Worm (Caenorhabditis elegans) whole organism, L3 larva: Measurements from ENCODE around the gene fipr-8.

Experiments used
- R02D3.7 ChIP-seq: fragments of 150-350 bp; optimal IDR thresholded peaks from 2 replicates; lab custom pipeline; 2014; ENCODE audit warnings: missing biosample characterization, missing genetic modification characterization
- ZK546.5 ChIP-seq: sonication (generic microtip); optimal IDR thresholded peaks from 2 replicates; lab custom pipeline; 2017; ENCODE audit warnings: missing biosample characterization, missing genetic modification characterization
- aly-2 ChIP-seq: fragments of 150-350 bp; optimal IDR thresholded peaks from 2 replicates; lab custom pipeline; 2014; ENCODE audit warnings: missing biosample characterization, missing genetic modification characterization
- ama-1 ChIP-seq: fragments of 150-350 bp; optimal IDR thresholded peaks from 2 replicates; lab custom pipeline; 2018
- ceh-16 ChIP-seq: sonication (generic microtip); optimal IDR thresholded peaks from 2 replicates; lab custom pipeline; 2017; ENCODE audit warnings: missing biosample characterization, missing genetic modification characterization
- ceh-28 ChIP-seq: fragments of 150-350 bp; optimal IDR thresholded peaks from 2 replicates; lab custom pipeline; 2014; ENCODE audit warnings: missing biosample characterization, missing genetic modification reagents, missing genetic modification characterization
- ceh-82 ChIP-seq: fragments of 150-350 bp; optimal IDR thresholded peaks from 2 replicates; lab custom pipeline; 2014; ENCODE audit warnings: missing biosample characterization, missing genetic modification characterization
- daf-12 ChIP-seq: fragments of 150-350 bp; optimal IDR thresholded peaks from 2 replicates; lab custom pipeline; 2014; ENCODE audit warnings: missing biosample characterization, missing genetic modification reagents, missing genetic modification characterization
- elt-1 ChIP-seq: fragments of 150-350 bp; optimal IDR thresholded peaks from 2 replicates; lab custom pipeline; 2014; ENCODE audit warnings: missing biosample characterization, missing genetic modification characterization
- elt-2 ChIP-seq: sonication (generic microtip); optimal IDR thresholded peaks from 2 replicates; lab custom pipeline; 2016; ENCODE audit warnings: missing genetic modification reagents, mild to moderate bottlenecking, missing genetic modification characterization, missing compliant biosample characterization
- elt-3 ChIP-seq, 3 experiments: fragments of 150-350 bp in 1 of 3; sonication (generic microtip) in 2 of 3; optimal IDR thresholded peaks; 2 replicates in 2 of 3; 4 replicates in 1 of 3; lab custom pipeline; 2014 to 2017; ENCODE audit warnings: missing biosample characterization in 3 of 3, missing genetic modification characterization in 3 of 3
- eor-1 ChIP-seq, 2 experiments: fragments of 150-350 bp; optimal IDR thresholded peaks; 2 replicates each; lab custom pipeline; 2014 to 2018; ENCODE audit warnings: missing biosample characterization in 2 of 2, missing genetic modification characterization in 2 of 2
- fkh-2 ChIP-seq: fragments of 150-350 bp; optimal IDR thresholded peaks from 2 replicates; lab custom pipeline; 2014; ENCODE audit warnings: missing biosample characterization, missing genetic modification reagents, missing genetic modification characterization
- fos-1 ChIP-seq: fragments of 150-350 bp; optimal IDR thresholded peaks from 2 replicates; lab custom pipeline; 2014; ENCODE audit warnings: missing biosample characterization, missing genetic modification characterization
- hmg-11 ChIP-seq: sonication (generic microtip); optimal IDR thresholded peaks from 2 replicates; lab custom pipeline; 2016; ENCODE audit warnings: missing genetic modification characterization, missing compliant biosample characterization
- jun-1 ChIP-seq: fragments of 150-350 bp; optimal IDR thresholded peaks from 2 replicates; lab custom pipeline; 2014; ENCODE audit warnings: missing biosample characterization, missing genetic modification reagents, missing genetic modification characterization
- lin-15B ChIP-seq: fragments of 150-350 bp; optimal IDR thresholded peaks from 2 replicates; lab custom pipeline; 2014; ENCODE audit warnings: missing biosample characterization, missing genetic modification characterization
- lin-39 ChIP-seq: fragments of 150-350 bp; optimal IDR thresholded peaks from 2 replicates; lab custom pipeline; 2018; ENCODE audit warnings: missing biosample characterization, missing genetic modification reagents, missing genetic modification characterization
- mdl-1 ChIP-seq: fragments of 150-350 bp; optimal IDR thresholded peaks from 2 replicates; lab custom pipeline; 2014; ENCODE audit warnings: missing biosample characterization, missing genetic modification characterization
- nhr-11 ChIP-seq: fragments of 150-350 bp; optimal IDR thresholded peaks from 2 replicates; lab custom pipeline; 2014; ENCODE audit warnings: missing biosample characterization, missing genetic modification characterization
- nhr-12 ChIP-seq: fragments of 150-350 bp; optimal IDR thresholded peaks from 2 replicates; lab custom pipeline; 2014; ENCODE audit warnings: missing biosample characterization, missing genetic modification characterization
- nhr-23 ChIP-seq: fragments of 150-350 bp; optimal IDR thresholded peaks from 2 replicates; lab custom pipeline; 2014; ENCODE audit warnings: missing biosample characterization, missing genetic modification reagents, missing genetic modification characterization
- nhr-237 ChIP-seq: fragments of 150-350 bp; optimal IDR thresholded peaks from 2 replicates; lab custom pipeline; 2014; ENCODE audit warnings: missing biosample characterization, missing genetic modification characterization
- nhr-25 ChIP-seq: sonication (generic microtip); optimal IDR thresholded peaks from 2 replicates; lab custom pipeline; 2017; ENCODE audit warnings: missing biosample characterization, missing genetic modification characterization
- nhr-43 ChIP-seq: sonication (generic microtip); optimal IDR thresholded peaks from 2 replicates; lab custom pipeline; 2016; ENCODE audit warnings: mild to moderate bottlenecking, missing genetic modification characterization, missing compliant biosample characterization; ENCODE audit not compliant: poor library complexity, severe bottlenecking
- nhr-67 ChIP-seq: fragments of 150-350 bp; optimal IDR thresholded peaks from 2 replicates; lab custom pipeline; 2014; ENCODE audit warnings: missing biosample characterization, missing genetic modification characterization
- nhr-76 ChIP-seq: fragments of 150-350 bp; sonication (generic microtip); optimal IDR thresholded peaks from 5 replicates; lab custom pipeline; 2014; ENCODE audit warnings: missing biosample characterization, missing genetic modification characterization
- nhr-77 ChIP-seq: fragments of 150-350 bp; optimal IDR thresholded peaks from 2 replicates; lab custom pipeline; 2014; ENCODE audit warnings: missing biosample characterization, missing genetic modification characterization
- pha-4 ChIP-seq: fragments of 150-350 bp; optimal IDR thresholded peaks from 2 replicates; lab custom pipeline; 2014; ENCODE audit warnings: missing biosample characterization, missing genetic modification reagents, missing genetic modification characterization
- pqm-1 ChIP-seq: fragments of 150-350 bp; optimal IDR thresholded peaks from 2 replicates; lab custom pipeline; 2017; ENCODE audit warnings: missing biosample characterization, missing genetic modification characterization, inconsistent platforms
- sea-2 ChIP-seq: fragments of 150-350 bp; sonication (generic microtip); optimal IDR thresholded peaks from 4 replicates; lab custom pipeline; 2014; ENCODE audit warnings: missing biosample characterization, missing genetic modification reagents, missing genetic modification characterization
- skn-1 ChIP-seq: fragments of 150-350 bp; optimal IDR thresholded peaks from 2 replicates; lab custom pipeline; 2014; ENCODE audit warnings: missing biosample characterization, missing genetic modification characterization
- snpc-4 ChIP-seq: fragments of 150-350 bp; optimal IDR thresholded peaks from 2 replicates; lab custom pipeline; 2014; ENCODE audit warnings: missing biosample characterization, missing genetic modification characterization
- tbx-2 ChIP-seq: sonication (generic microtip); optimal IDR thresholded peaks from 2 replicates; lab custom pipeline; 2016; ENCODE audit warnings: mild to moderate bottlenecking, missing genetic modification characterization, missing compliant biosample characterization
- unc-39 ChIP-seq: sonication (generic microtip); optimal IDR thresholded peaks from 4 replicates; lab custom pipeline; 2017; ENCODE audit warnings: missing biosample characterization, missing genetic modification characterization
- unc-62 ChIP-seq: fragments of 150-350 bp; sonication (generic microtip); optimal IDR thresholded peaks from 4 replicates; lab custom pipeline; 2014; ENCODE audit warnings: missing biosample characterization, missing genetic modification reagents, missing genetic modification characterization
- ztf-11 ChIP-seq: fragments of 150-350 bp; optimal IDR thresholded peaks from 2 replicates; lab custom pipeline; 2014; ENCODE audit warnings: missing biosample characterization, missing genetic modification characterization
- ztf-4 ChIP-seq: fragments of 150-350 bp; optimal IDR thresholded peaks from 2 replicates; lab custom pipeline; 2014; ENCODE audit warnings: missing biosample characterization, missing genetic modification characterization

The fipr-8 gene

ce11 chrV:10220605-10221004, 19.2 kb downstream of the fipr-8 start, which contains the start of gene C12D8.13:
C12D8.13 (minus strand) TSS chrV:10220705.
- no peak for TF ChIP-seq hmg-11 (tag; lab: Kevin White, UChicago)
- no peak for TF ChIP-seq nhr-11 (tag; lab: Kevin White, UChicago)
- no peak for TF ChIP-seq pha-4 (tag; lab: Kevin White, UChicago)
- TF ChIP-seq fkh-2 (tag; lab: Kevin White, UChicago): no peak
- no peak for TF ChIP-seq nhr-23 (tag; lab: Kevin White, UChicago)
- TF ChIP-seq ztf-4 (tag; lab: Kevin White, UChicago): no peak
- TF ChIP-seq ceh-28: no peak
- TF ChIP-seq nhr-12 (tag; lab: Kevin White, UChicago): no peak
- TF ChIP-seq unc-62 (GFP tag; lab: Kevin White, UChicago): no peak
- TF ChIP-seq elt-2 (tag; lab: Kevin White, UChicago): no peak
- no peak for TF ChIP-seq nhr-76 (tag; lab: Kevin White, UChicago)
- TF ChIP-seq nhr-25 (tag; lab: Kevin White, UChicago): no peak
- no peak for TF ChIP-seq elt-3 (tag; optimal IDR thresholded peaks at IDR 0.05; lab: Kevin White, UChicago)
- TF ChIP-seq eor-1 (tag; optimal IDR thresholded peaks at IDR 0.05; lab: Kevin White, UChicago): no peak
- TF ChIP-seq nhr-43 (tag; lab: Kevin White, UChicago): no peak
- no peak for TF ChIP-seq lin-39 (tag; lab: Kevin White, UChicago)
- TF ChIP-seq sea-2: no peak
- no peak for TF ChIP-seq nhr-77 (tag; lab: Kevin White, UChicago)
- TF ChIP-seq ZK546.5: no peak
- no peak for TF ChIP-seq ama-1 (lab: Kevin White, UChicago)

ce11 chrV:10216724-10217123, 23.0 kb downstream of the fipr-8 start, which contains the start of gene ZK856.14:
ZK856.14 (plus strand) TSS chrV:10217024.
- no peak for TF ChIP-seq ztf-11 (tag; lab: Kevin White, UChicago)
- TF ChIP-seq ceh-82 (tag; lab: Kevin White, UChicago): no peak
- TF ChIP-seq lin-15B: no peak
- TF ChIP-seq skn-1: no peak
- TF ChIP-seq snpc-4 (tag; lab: Kevin White, UChicago): no peak
- no peak for TF ChIP-seq unc-62 (GFP tag; lab: Kevin White, UChicago)
- TF ChIP-seq nhr-11 (tag; lab: Kevin White, UChicago): no peak
- no peak for TF ChIP-seq unc-39 (tag; lab: Kevin White, UChicago)
- no peak for TF ChIP-seq ceh-28
- TF ChIP-seq nhr-67 (tag; lab: Kevin White, UChicago): no peak
- no peak for TF ChIP-seq tbx-2 (tag; lab: Kevin White, UChicago)

- TF ChIP-seq skn-1 (no peak), ceh-82 (tag; lab: Kevin White, UChicago) (no peak), ama-1 (lab: Kevin White, UChicago) (no peak), eor-1 (tag; optimal IDR thresholded peaks at IDR 0.05; lab: Kevin White, UChicago) (no peak), fos-1 (no peak), hmg-11 (tag; lab: Kevin White, UChicago) (no peak), ZK546.5 (no peak), ztf-11 (tag; lab: Kevin White, UChicago) (no peak), nhr-67 (tag; lab: Kevin White, UChicago) (no peak), nhr-237 (no peak), R02D3.7 (tag; lab: Kevin White, UChicago) (no peak), ceh-16 (tag; lab: Kevin White, UChicago) (no peak), elt-1 (tag; lab: Kevin White, UChicago) (no peak), nhr-12 (tag; lab: Kevin White, UChicago) (no peak), unc-39 (tag; lab: Kevin White, UChicago) (no peak), daf-12 (tag; lab: Kevin White, UChicago) (no peak), jun-1 (tag; lab: Kevin White, UChicago) (no peak)
Measured at ce11 chrV:10212627-10213026, 27.1 kb downstream of the fipr-8 start, which contains the start of gene hpo-40. hpo-40 (plus strand) TSS chrV:10212927.

- no peak for TF ChIP-seq jun-1 (tag; lab: Kevin White, UChicago)
- TF ChIP-seq pqm-1: no peak
- TF ChIP-seq fos-1: no peak
- TF ChIP-seq nhr-237: no peak
- no peak for TF ChIP-seq pha-4 (tag; lab: Kevin White, UChicago)
- TF ChIP-seq ztf-4 (tag; lab: Kevin White, UChicago): no peak
- TF ChIP-seq ama-1 (lab: Kevin White, UChicago): no peak
- no peak for TF ChIP-seq aly-2
- TF ChIP-seq mdl-1 (tag; lab: Kevin White, UChicago): no peak
- TF ChIP-seq, all 47 proteins: peak for 0
Measured at ce11 chrV:10212027-10212426, 27.7 kb downstream of the fipr-8 start, which contains the start of gene zhit-3. zhit-3 (minus strand) TSS chrV:10212127.
